Fruit fly (Drosophila melanogaster) whole organism, pupa: ENCODE measurements around the gene grn.
A peak's percentile ranks its signal among the peaks of the same experiment; 100 is the strongest.

Source experiments
- CG10348 ChIP-seq: fragments of 200-800 bp; sonication (Bioruptor generic); IDR thresholded peaks from 2 replicates; pipeline ENCODE4 v1.3.6; 2022; ENCODE audit warnings: missing biosample characterization, missing genetic modification characterization
- CG12605 ChIP-seq: fragments of 200-800 bp; sonication (Bioruptor generic); IDR thresholded peaks from 2 replicates; pipeline ENCODE4 v1.3.6; 2022; ENCODE audit warnings: missing biosample characterization, missing genetic modification characterization
- CG13204 ChIP-seq: fragments of 200-800 bp; sonication (Bioruptor generic); optimal IDR thresholded peaks from 2 replicates; lab custom pipeline; 2018; ENCODE audit warnings: missing biosample characterization, mild to moderate bottlenecking, missing genetic modification characterization, moderate library complexity
- CG14655 ChIP-seq: fragments of 200-800 bp; sonication (Bioruptor generic); optimal IDR thresholded peaks from 3 replicates; lab custom pipeline; 2017; ENCODE audit warnings: mild to moderate bottlenecking, missing biosample characterization, missing genetic modification reagents, missing genetic modification characterization
- CG15710 ChIP-seq: fragments of 200-800 bp; sonication (Bioruptor generic); optimal IDR thresholded peaks from 2 replicates; lab custom pipeline; 2018; ENCODE audit warnings: missing biosample characterization, mild to moderate bottlenecking, missing genetic modification characterization, moderate library complexity
- CG17806 ChIP-seq: fragments of 200-800 bp; sonication (Bioruptor generic); optimal IDR thresholded peaks from 2 replicates; lab custom pipeline; 2018; ENCODE audit warnings: missing biosample characterization, mild to moderate bottlenecking, missing genetic modification characterization, moderate library complexity
- CG32121 ChIP-seq: fragments of 200-800 bp; sonication (Bioruptor generic); IDR thresholded peaks from 2 replicates; pipeline ENCODE4 v1.3.6; 2022; ENCODE audit warnings: missing biosample characterization, missing genetic modification characterization
- CG34367 ChIP-seq: fragments of 200-800 bp; sonication (Bioruptor generic); optimal IDR thresholded peaks from 2 replicates; lab custom pipeline; 2018; ENCODE audit warnings: missing biosample characterization, mild to moderate bottlenecking, missing genetic modification characterization
- CG4496 ChIP-seq: fragments of 200-800 bp; sonication (Bioruptor generic); IDR thresholded peaks from 3 replicates; pipeline ENCODE4 v1.3.6; 2022; ENCODE audit warnings: missing biosample characterization, missing genetic modification characterization
- CG8159 ChIP-seq: fragments of 200-800 bp; sonication (Bioruptor generic); optimal IDR thresholded peaks from 3 replicates; lab custom pipeline; 2018; ENCODE audit warnings: missing biosample characterization, mild to moderate bottlenecking, missing genetic modification characterization, moderate library complexity
- CG8301 ChIP-seq: fragments of 200-800 bp; sonication (Bioruptor generic); optimal IDR thresholded peaks from 2 replicates; lab custom pipeline; 2018; ENCODE audit warnings: missing biosample characterization, mild to moderate bottlenecking, missing genetic modification characterization
- CG9948 ChIP-seq: fragments of 200-800 bp; sonication (Bioruptor generic); optimal IDR thresholded peaks from 2 replicates; lab custom pipeline; 2018; ENCODE audit warnings: missing biosample characterization, mild to moderate bottlenecking, missing genetic modification characterization, moderate library complexity
- D1 ChIP-seq: fragments of 200-800 bp; sonication (Bioruptor generic); optimal IDR thresholded peaks from 2 replicates; lab custom pipeline; 2018; ENCODE audit warnings: missing biosample characterization, mild to moderate bottlenecking, missing genetic modification characterization, moderate library complexity
- EcR ChIP-seq: fragments of 200-800 bp; sonication (Bioruptor generic); optimal IDR thresholded peaks from 3 replicates; lab custom pipeline; 2019; ENCODE audit warnings: missing biosample characterization, missing genetic modification characterization, mild to moderate bottlenecking, moderate library complexity, missing genetic modification reagents
- Ets98B ChIP-seq: fragments of 200-800 bp; sonication (Bioruptor generic); IDR thresholded peaks from 2 replicates; pipeline ENCODE4 v1.3.6; 2022; ENCODE audit warnings: missing biosample characterization, missing genetic modification characterization
- Pif1A ChIP-seq: fragments of 200-800 bp; sonication (Bioruptor generic); optimal IDR thresholded peaks from 3 replicates; lab custom pipeline; 2016; ENCODE audit warnings: missing biosample characterization, missing genetic modification characterization
- Pif1B ChIP-seq: fragments of 200-800 bp; sonication (Bioruptor generic); optimal IDR thresholded peaks from 3 replicates; lab custom pipeline; 2016; ENCODE audit warnings: missing biosample characterization, missing genetic modification characterization
- Snoo ChIP-seq: fragments of 200-800 bp; sonication (Bioruptor generic); optimal IDR thresholded peaks from 3 replicates; lab custom pipeline; 2017; ENCODE audit warnings: missing biosample characterization, mild to moderate bottlenecking, missing genetic modification characterization, inconsistent platforms
- fd96Ca ChIP-seq: fragments of 200-800 bp; sonication (Bioruptor generic); IDR thresholded peaks from 3 replicates; pipeline ENCODE4 v1.3.6; 2022; ENCODE audit warnings: missing biosample characterization, missing genetic modification characterization
- gl ChIP-seq: fragments of 200-800 bp; sonication (Bioruptor generic); optimal IDR thresholded peaks from 2 replicates; lab custom pipeline; 2018; ENCODE audit warnings: missing biosample characterization, mild to moderate bottlenecking, missing genetic modification characterization
- rn ChIP-seq: fragments of 200-800 bp; sonication (Bioruptor generic); IDR thresholded peaks from 2 replicates; pipeline ENCODE4 v1.3.6; 2022; ENCODE audit warnings: missing biosample characterization, missing genetic modification characterization

Gene grn

DNA sequence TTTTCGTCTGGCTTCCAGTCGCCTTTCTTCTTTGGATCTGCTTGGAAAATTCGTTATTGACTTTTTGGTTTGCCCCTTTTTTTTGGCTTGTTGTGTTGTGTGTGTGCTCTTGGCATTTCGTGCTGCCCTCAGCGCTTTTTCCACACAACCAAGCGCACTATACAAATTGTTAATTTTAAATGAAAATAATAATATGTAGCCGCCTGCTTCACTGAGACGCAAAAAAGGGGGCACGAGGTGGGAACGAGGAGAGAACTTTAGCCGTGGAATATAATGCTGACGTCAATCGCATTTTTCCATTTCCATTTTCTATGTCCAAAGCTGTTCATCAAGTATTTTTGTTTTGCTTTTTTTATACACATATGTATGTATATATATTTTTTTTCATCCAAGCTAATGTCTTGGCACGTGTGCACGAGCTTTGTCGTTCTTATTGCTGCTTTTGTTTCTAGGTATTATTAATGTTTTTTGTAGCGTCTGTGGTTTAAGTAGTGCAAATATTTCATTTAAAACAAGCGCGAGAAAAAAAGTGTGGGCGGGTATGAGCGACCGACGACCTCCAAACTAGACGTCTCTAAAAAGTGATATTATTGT lies 69.4 kb downstream of the grn start:
- TF ChIP-seq CG15710 (no peak), CG4496 (GFP tag; lab: Robert Waterston, UW) (no peak), CG8301 (tag; lab: Kevin White, UChicago) (no peak), CG14655 (no peak), CG13204 (no peak), CG12605 (GFP tag; lab: Robert Waterston, UW) (no peak), Snoo (tag; lab: Kevin White, UChicago) (no peak), EcR (GFP tag; lab: Kevin White, UChicago) (no peak), Pif1A (no peak), CG8159 (tag; lab: Kevin White, UChicago) (no peak), CG9948 (tag; lab: Kevin White, UChicago) (no peak)

DNA sequence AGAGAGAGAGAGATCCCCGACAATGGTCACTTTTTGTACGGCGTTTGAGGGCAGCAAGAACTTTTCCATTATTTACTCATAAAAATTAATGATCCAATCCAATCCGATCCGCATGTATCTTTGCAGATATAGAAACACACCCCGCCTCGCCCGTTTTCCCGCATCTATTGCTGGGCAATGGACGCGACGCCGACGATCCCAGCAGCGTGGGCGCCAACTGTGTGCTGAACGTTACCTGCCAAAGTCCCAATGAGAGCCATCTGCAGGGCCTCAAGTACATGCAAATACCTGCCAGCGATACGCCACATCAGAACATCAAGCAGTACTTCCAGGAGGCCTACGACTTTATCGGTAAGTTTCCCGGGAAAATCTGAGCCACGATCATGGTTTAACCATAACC lies 70.3 kb downstream of the grn start:
- no peak for TF ChIP-seq Ets98B (GFP tag; lab: Robert Waterston, UW)

DNA sequence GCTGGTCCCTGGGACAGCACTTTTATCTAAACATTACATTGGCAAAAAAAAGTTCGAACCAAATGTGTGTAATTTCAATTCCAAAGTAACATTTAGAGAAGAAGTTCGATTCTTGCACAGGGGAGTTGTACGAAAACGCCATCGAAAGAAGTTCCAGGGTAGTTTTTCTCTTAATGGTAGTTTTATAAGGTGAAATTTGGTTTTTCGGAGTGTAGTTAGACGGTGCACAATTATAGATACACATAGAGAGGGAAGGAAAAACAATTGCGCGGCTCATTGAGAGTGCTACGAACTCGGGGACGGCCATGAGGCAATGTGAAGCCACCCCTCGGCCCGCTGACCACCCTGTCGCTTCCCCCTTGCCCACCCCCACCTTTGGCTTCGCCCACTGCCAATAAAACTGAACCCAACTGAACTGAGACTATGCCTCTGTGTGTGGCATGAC lies 71.0 kb downstream of the grn start:
- TF ChIP-seq CG4496 (GFP tag; lab: Robert Waterston, UW) (peak; percentile 85), CG8159 (tag; lab: Kevin White, UChicago) (no peak), CG13204 (no peak), D1 (tag; lab: Kevin White, UChicago) (no peak), CG34367 (tag; lab: Kevin White, UChicago) (peak; percentile 6), CG10348 (GFP tag; lab: Robert Waterston, UW) (0 out of 2 replicates have a peak, but pooled peaks have one; percentile 4), CG17806 (tag; lab: Kevin White, UChicago) (peak; percentile 28), CG9948 (tag; lab: Kevin White, UChicago) (peak; percentile 22), EcR (GFP tag; lab: Kevin White, UChicago) (peak; percentile 24), CG14655 (peak; percentile 79), Pif1A (peak; percentile 53), Snoo (tag; lab: Kevin White, UChicago) (no peak), CG8301 (tag; lab: Kevin White, UChicago) (peak; percentile 68), CG15710 (no peak), gl (tag; lab: Kevin White, UChicago) (no peak), CG12605 (GFP tag; lab: Robert Waterston, UW) (no peak), CG32121 (GFP tag; lab: Robert Waterston, UW) (peak; percentile 82), Ets98B (GFP tag; lab: Robert Waterston, UW) (peak; percentile 80), Pif1B (GFP tag; lab: Kevin White, UChicago) (peak; percentile 36), fd96Ca (GFP tag; lab: Robert Waterston, UW) (peak; percentile 86), rn (GFP tag; lab: Robert Waterston, UW) (peak; percentile 65)

- no peak for TF ChIP-seq CG15710
- no peak for TF ChIP-seq CG32121 (GFP tag; lab: Robert Waterston, UW)
- no peak for TF ChIP-seq CG4496 (GFP tag; lab: Robert Waterston, UW)
- no peak for TF ChIP-seq CG13204
- no peak for TF ChIP-seq EcR (GFP tag; lab: Kevin White, UChicago)
- TF ChIP-seq CG8301 (tag; lab: Kevin White, UChicago) = no peak
These were observed 71.5 kb downstream of the grn start for dm6 chr3R:8109782-8110181.

dm6 chr3R:8108770-8109169 lies 72.5 kb downstream of the grn start:
- TF ChIP-seq Ets98B (GFP tag; lab: Robert Waterston, UW) = no peak
- no peak for TF ChIP-seq CG12605 (GFP tag; lab: Robert Waterston, UW)
- TF ChIP-seq EcR (GFP tag; lab: Kevin White, UChicago) = peak; percentile 1
- TF ChIP-seq CG34367 (tag; lab: Kevin White, UChicago) = no peak

DNA sequence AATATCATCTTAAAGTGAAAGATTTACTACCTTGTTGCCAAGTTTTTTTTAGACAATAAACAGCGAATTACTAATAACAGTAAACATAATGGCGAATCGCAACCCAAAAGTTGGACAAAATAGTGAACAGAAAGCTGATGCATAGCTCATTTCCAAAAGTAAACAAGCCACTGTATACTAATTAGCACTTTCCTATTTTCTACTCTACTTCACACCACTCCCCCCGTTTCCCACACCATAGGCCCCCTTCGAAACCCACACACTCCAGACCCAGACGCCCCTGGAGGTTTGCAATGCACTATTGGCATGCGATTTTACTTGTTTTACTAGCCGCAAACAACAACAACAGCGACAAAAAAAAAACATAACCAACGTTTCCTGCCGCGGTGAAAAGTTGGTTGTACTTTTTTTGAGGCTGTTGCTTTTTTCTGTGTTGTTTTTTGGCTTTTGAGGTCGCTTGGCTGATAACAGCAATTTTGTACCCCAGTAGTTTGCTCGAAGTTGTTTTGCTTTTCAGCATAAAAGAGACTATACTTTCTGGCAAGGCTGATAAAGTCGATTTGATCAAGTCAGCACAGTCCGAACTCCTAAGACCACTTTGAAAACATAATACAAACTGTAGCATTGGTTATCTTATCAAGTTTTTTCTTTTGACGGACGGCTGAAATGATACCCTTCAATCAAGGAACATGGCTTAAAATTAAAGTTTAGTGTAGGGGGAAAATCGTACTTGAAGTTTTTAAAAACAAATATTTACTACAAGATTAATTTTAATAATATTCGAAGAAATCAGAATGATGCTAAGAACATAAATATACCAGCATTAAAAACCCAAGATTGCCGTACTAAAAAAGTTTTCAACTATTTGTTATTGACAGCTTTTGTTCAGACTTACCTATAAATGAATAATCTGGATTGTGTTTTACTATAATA lies 74.1 kb downstream of the grn start:
- TF ChIP-seq CG8159 (tag; lab: Kevin White, UChicago) (peak; percentile 65), CG34367 (tag; lab: Kevin White, UChicago) (peak; percentile 17), Pif1B (GFP tag; lab: Kevin White, UChicago) (no peak), EcR (GFP tag; lab: Kevin White, UChicago) (peak; percentile 14), CG9948 (tag; lab: Kevin White, UChicago) (no peak), CG8301 (tag; lab: Kevin White, UChicago) (peak; percentile 35), CG14655 (peak; percentile 38), rn (GFP tag; lab: Robert Waterston, UW) (0 out of 2 replicates have a peak, but pooled peaks have one; percentile 29), Pif1A (peak; percentile 24), CG4496 (GFP tag; lab: Robert Waterston, UW) (peak; percentile 54; the same call in 2 of the 3 replicates), CG13204 (peak; percentile 40), Snoo (tag; lab: Kevin White, UChicago) (no peak), CG15710 (peak; percentile 58), CG10348 (GFP tag; lab: Robert Waterston, UW) (no peak), Ets98B (GFP tag; lab: Robert Waterston, UW) (peak; percentile 59; the same call in 1 of the 2 replicates)
- TF ChIP-seq, all 21 proteins: peak for 11
